Worm (Caenorhabditis elegans): ENCODE results near the gene nstp-8.

The nstp-8 gene

DNA sequence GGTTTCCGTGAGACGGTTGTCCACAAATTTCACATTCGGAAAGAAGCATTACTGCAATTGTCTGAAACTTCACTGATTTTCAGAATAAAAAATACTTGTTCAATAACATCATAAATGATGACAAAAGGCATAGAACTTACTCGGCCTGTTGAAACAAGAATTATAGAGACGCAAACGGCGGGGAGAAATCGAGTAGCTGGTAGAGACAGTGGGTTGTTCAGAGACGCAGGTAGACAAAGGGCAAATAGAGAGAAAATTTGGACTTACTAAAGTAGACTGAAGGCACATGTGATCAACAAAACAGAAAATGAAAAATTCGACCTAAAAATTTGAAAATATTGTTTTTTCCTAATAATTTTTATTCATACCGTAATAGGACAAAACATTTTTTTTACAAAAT is 44.3 kb downstream of the nstp-8 start, which contains the start of gene nhr-182:
Gene nhr-182 (minus strand): TSS at position 178 of the 400 bp plus-strand sequence.
- TF ChIP-seq lim-7 (GFP tag; IDR thresholded peaks at IDR 0.05) (no peak), T26A8.4 (GFP tag; IDR thresholded peaks at IDR 0.05) (no peak), nhr-28 (tag; optimal IDR thresholded peaks at IDR 0.05) (peak; percentile 25), aha-1 (tag) (no peak), sdz-12 (GFP tag; optimal IDR thresholded peaks at IDR 0.05) (no peak), mxl-3 (GFP tag; optimal IDR thresholded peaks at IDR 0.05) (no peak), nhr-42 (GFP tag; IDR thresholded peaks at IDR 0.05) (no peak), lin-38 (GFP tag; IDR thresholded peaks at IDR 0.05) (no peak), mes-2 (tag; optimal IDR thresholded peaks at IDR 0.05; ENCODE audit: poor library complexity, severe bottlenecking) (peak; percentile 10), ceh-32 (tag; optimal IDR thresholded peaks at IDR 0.05; ENCODE audit: poor library complexity) (no peak), lin-1 (GFP tag; IDR thresholded peaks at IDR 0.05) (no peak), zag-1 (tag; optimal IDR thresholded peaks at IDR 0.05) (no peak), dve-1 (tag; optimal IDR thresholded peaks at IDR 0.05; ENCODE audit: insufficient read depth) (peak; percentile 53), egl-43 (GFP tag; IDR thresholded peaks at IDR 0.05) (no peak), daf-16 (GFP tag; optimal IDR thresholded peaks at IDR 0.05) (no peak), daf-16 (tag; optimal IDR thresholded peaks at IDR 0.05) (peak; percentile 66), tag-97 (GFP tag; IDR thresholded peaks at IDR 0.05) (no peak), hlh-30 (tag; optimal IDR thresholded peaks at IDR 0.05; ENCODE audit: insufficient read depth) (peak; percentile 60), php-3 (GFP tag; IDR thresholded peaks at IDR 0.05) (no peak), dmd-8 (GFP tag; IDR thresholded peaks at IDR 0.05) (no peak), hlh-11 (tag; optimal IDR thresholded peaks at IDR 0.05) (peak; percentile 14), unc-39 (tag; optimal IDR thresholded peaks at IDR 0.05) (no peak), ama-1 (optimal IDR thresholded peaks at IDR 0.05) (no peak), ceh-28 (tag; optimal IDR thresholded peaks at IDR 0.05) (no peak), dmd-6 (GFP tag; IDR thresholded peaks at IDR 0.05) (peak; percentile 18; the same call in 1 of the 2 replicates)

DNA sequence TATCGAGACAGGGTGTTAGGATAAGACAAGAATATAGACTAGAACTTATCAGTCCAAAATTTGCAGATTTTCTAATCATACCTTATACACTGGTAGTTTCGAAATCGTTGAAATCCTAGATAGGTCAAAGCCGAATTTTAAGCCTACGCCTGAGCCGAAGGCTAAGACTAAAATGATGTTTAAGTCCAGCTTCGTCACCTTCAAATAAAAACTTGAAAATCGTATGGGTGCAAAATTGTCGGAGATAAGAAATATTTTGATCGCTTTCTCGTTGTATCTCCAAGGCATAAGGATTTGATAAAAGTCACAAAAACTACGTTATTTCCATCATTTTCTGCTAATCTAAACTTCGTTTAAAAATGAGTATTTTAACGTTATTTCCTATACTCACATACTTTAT is 45.2 kb downstream of the nstp-8 start, which contains the start of gene F41B5.12:
Gene F41B5.12 (plus strand): TSS at position 301 of the 400 bp plus-strand sequence.
- TF ChIP-seq rbr-2 (tag; optimal IDR thresholded peaks at IDR 0.05) (no peak), F49E8.2 (tag; optimal IDR thresholded peaks at IDR 0.05; ENCODE audit: borderline replicate concordance) (no peak), arid-1 (GFP tag; conservative IDR thresholded peaks at IDR 0.05) (no peak)

DNA sequence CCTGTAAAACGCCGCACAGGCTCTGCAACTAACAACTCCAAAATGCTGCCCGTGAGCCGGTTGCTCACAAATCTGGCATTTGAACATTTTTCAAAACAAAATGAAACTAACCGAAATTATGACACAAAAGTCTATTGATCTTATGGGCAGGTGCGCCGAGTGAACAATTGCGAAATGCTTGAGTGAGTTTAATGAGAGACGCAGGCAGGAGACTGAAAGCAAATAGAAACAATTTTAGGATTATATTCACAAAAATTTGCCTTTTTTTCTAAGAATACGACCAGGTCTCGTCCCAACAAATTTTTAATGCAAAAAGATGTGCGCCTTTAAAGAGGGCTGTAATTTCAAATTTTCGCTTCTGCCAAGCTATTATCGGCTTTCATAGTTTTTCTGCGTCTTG is 49.0 kb downstream of the nstp-8 start, which contains the start of gene nhr-183:
Gene nhr-183 (minus strand): TSS at position 180 of the 400 bp plus-strand sequence.
- TF ChIP-seq F44E2.7 (GFP tag; IDR thresholded peaks at IDR 0.05) (no peak), pha-4 (GFP tag; IDR thresholded peaks at IDR 0.05) (no peak), pha-4 (tag; optimal IDR thresholded peaks at IDR 0.05) (peak; percentile 49)

DNA sequence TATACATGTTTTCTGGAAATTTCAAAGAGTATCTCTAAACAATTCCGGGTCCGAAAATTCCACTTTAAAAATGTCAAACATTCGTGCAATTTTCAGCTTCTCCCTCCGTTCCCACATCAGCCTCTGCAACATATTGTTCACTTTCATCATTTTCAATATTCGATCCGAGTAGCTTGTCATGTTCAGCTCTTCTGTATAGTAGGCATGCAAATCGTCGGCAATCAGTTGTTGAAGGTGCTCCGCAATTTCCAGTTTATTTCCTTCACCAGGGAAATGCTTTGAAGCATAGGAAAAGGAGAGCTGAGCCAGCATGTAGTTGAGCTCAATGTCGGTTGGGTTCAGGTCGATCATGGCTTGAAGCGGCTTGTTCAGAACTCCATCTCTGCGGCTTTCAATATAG is 49.5 kb downstream of the nstp-8 start:
- no peak for TF ChIP-seq R02D3.7 (tag; optimal IDR thresholded peaks at IDR 0.05)
- TF ChIP-seq aha-1 (tag) = peak; percentile 38
- TF ChIP-seq unc-62 (GFP tag; optimal IDR thresholded peaks at IDR 0.05 in 1 of 2) = peak in 1 of 2 experiments; percentile 59
- no peak for TF ChIP-seq unc-62 (tag; optimal IDR thresholded peaks at IDR 0.05)
- TF ChIP-seq sdz-12 (GFP tag; optimal IDR thresholded peaks at IDR 0.05) = no peak

DNA sequence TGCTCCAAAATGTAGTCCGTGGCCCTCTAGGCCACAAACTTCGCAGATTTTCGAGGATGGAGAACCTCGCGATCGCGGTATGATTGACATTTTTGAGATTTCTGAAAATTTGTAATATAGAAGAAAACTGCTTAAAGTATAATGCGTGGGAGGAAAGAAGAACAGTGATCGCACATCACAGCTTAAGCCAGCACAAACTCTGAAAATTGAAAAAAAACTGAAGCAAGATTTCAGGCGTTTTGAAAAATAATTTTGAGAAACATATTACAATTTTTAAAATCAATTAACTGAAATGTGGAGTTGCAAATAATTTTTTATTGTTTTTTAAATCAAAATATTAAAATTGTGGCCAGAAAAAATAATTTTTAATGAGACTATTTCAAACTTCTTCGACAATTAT is 51.5 kb downstream of the nstp-8 start, which contains the start of gene nhr-275:
Gene nhr-275 (minus strand): TSS at position 101 of the 400 bp plus-strand sequence.
- TF ChIP-seq egl-27 (tag; optimal IDR thresholded peaks at IDR 0.05) = no peak
- no peak for TF ChIP-seq F37D6.2 (tag; optimal IDR thresholded peaks at IDR 0.05)
- no peak for TF ChIP-seq aly-2 (tag; optimal IDR thresholded peaks at IDR 0.05)
- no peak for TF ChIP-seq jun-1 (tag; optimal IDR thresholded peaks at IDR 0.05)
- no peak for TF ChIP-seq nhr-41 (GFP tag; IDR thresholded peaks at IDR 0.05)
- TF ChIP-seq nhr-11 (tag; optimal IDR thresholded peaks at IDR 0.05) = no peak
- TF ChIP-seq php-3 (GFP tag; IDR thresholded peaks at IDR 0.05) = no peak
- no peak for TF ChIP-seq F10B5.3 (tag; optimal IDR thresholded peaks at IDR 0.05)
- no peak for TF ChIP-seq dve-1 (tag; optimal IDR thresholded peaks at IDR 0.05; ENCODE audit: insufficient read depth)
- no peak for TF ChIP-seq mxl-3 (GFP tag; optimal IDR thresholded peaks at IDR 0.05)
- no peak for TF ChIP-seq cey-2 (tag; optimal IDR thresholded peaks at IDR 0.05; ENCODE audit: borderline replicate concordance, insufficient read depth)
- no peak for TF ChIP-seq fos-1 (tag; optimal IDR thresholded peaks at IDR 0.05)
- TF ChIP-seq gei-8 (GFP tag; optimal IDR thresholded peaks at IDR 0.05) = no peak
- no peak for TF ChIP-seq hif-1 (tag; optimal IDR thresholded peaks at IDR 0.05)
- no peak for TF ChIP-seq duxl-1 (tag; optimal IDR thresholded peaks at IDR 0.05; ENCODE audit: poor library complexity)

Measured in whole organism, L4 larva.